Fruit fly (Drosophila melanogaster) whole organism, embryonic: ENCODE measurements around the gene CG15536.

Experiments
- Adf1 ChIP-seq: fragments of 200-800 bp; sonication (Bioruptor generic); IDR thresholded peaks from 2 replicates; pipeline ENCODE4 v1.3.6; 2022; ENCODE audit warnings: missing biosample characterization, missing genetic modification characterization
- B-H1 ChIP-seq: fragments of 200-800 bp; sonication (Bioruptor generic); IDR thresholded peaks from 3 replicates; pipeline ENCODE4 v1.3.6; 2022; ENCODE audit warnings: missing biosample characterization, missing genetic modification characterization
- Bgb ChIP-seq: fragments of 200-800 bp; sonication (Bioruptor generic); IDR thresholded peaks from 2 replicates; pipeline ENCODE4 v1.3.6; 2022; ENCODE audit warnings: missing biosample characterization, missing genetic modification characterization; ENCODE audit not compliant: partially characterized antibody
- CG12391 ChIP-seq: fragments of 200-800 bp; sonication (Bioruptor generic); optimal IDR thresholded peaks from 3 replicates; lab custom pipeline; 2018; ENCODE audit warnings: missing biosample characterization, mild to moderate bottlenecking, missing genetic modification characterization, moderate library complexity
- CG12942 ChIP-seq: fragments of 200-800 bp; sonication (Bioruptor generic); optimal IDR thresholded peaks from 3 replicates; lab custom pipeline; 2016; ENCODE audit warnings: missing biosample characterization, missing genetic modification characterization
- CG13287 ChIP-seq: fragments of 200-800 bp; sonication (Bioruptor generic); IDR thresholded peaks from 2 replicates; pipeline ENCODE4 v1.3.6; 2022; ENCODE audit warnings: missing biosample characterization, missing genetic modification characterization; ENCODE audit not compliant: partially characterized antibody
- CG14667 ChIP-seq: fragments of 200-800 bp; sonication (Bioruptor generic); IDR thresholded peaks from 2 replicates; pipeline ENCODE4 v1.3.6; 2022; ENCODE audit warnings: missing biosample characterization, missing genetic modification characterization
- CG14710 ChIP-seq: fragments of 200-800 bp; sonication (Bioruptor generic); optimal IDR thresholded peaks from 3 replicates; lab custom pipeline; 2019; ENCODE audit warnings: missing biosample characterization, mild to moderate bottlenecking, missing genetic modification characterization, moderate library complexity
- CG16813 ChIP-seq: fragments of 200-800 bp; sonication (Bioruptor generic); IDR thresholded peaks from 3 replicates; pipeline ENCODE4 v1.3.6; 2022; ENCODE audit warnings: missing biosample characterization, missing genetic modification characterization; ENCODE audit not compliant: partially characterized antibody
- CG17359 ChIP-seq: fragments of 200-800 bp; sonication (Bioruptor generic); optimal IDR thresholded peaks from 3 replicates; lab custom pipeline; 2018; ENCODE audit warnings: missing biosample characterization, mild to moderate bottlenecking, missing genetic modification characterization, moderate library complexity
- CG18764 ChIP-seq: fragments of 200-800 bp; sonication (Bioruptor generic); optimal IDR thresholded peaks from 3 replicates; lab custom pipeline; 2016; ENCODE audit warnings: missing biosample characterization, missing genetic modification characterization
- CG2712 ChIP-seq: fragments of 200-800 bp; optimal IDR thresholded peaks from 3 replicates; lab custom pipeline; 2019; ENCODE audit warnings: missing biosample characterization, mild to moderate bottlenecking, missing genetic modification characterization, moderate library complexity
- CG30403 ChIP-seq: fragments of 200-800 bp; sonication (Bioruptor generic); optimal IDR thresholded peaks from 3 replicates; lab custom pipeline; 2016; ENCODE audit warnings: missing biosample characterization, missing genetic modification characterization
- CG31388 ChIP-seq: fragments of 200-800 bp; sonication (Bioruptor generic); optimal IDR thresholded peaks from 2 replicates; lab custom pipeline; 2016; ENCODE audit warnings: missing biosample characterization, missing genetic modification characterization
- CG3726 ChIP-seq: fragments of 200-800 bp; sonication (Bioruptor generic); IDR thresholded peaks from 3 replicates; pipeline ENCODE4, ENCODE4 v1.3.6; 2022; ENCODE audit warnings: missing biosample characterization, missing genetic modification characterization
- CG3838 ChIP-seq: fragments of 200-800 bp; sonication (Bioruptor generic); optimal IDR thresholded peaks from 3 replicates; lab custom pipeline; 2016; ENCODE audit warnings: missing biosample characterization, missing genetic modification characterization
- CG3995 ChIP-seq: fragments of 200-800 bp; sonication (Bioruptor generic); optimal IDR thresholded peaks from 3 replicates; lab custom pipeline; 2016; ENCODE audit warnings: missing biosample characterization, missing genetic modification characterization
- CG42726 ChIP-seq: fragments of 200-800 bp; sonication (Bioruptor generic); IDR thresholded peaks from 2 replicates; pipeline ENCODE4 v1.3.6; 2022; ENCODE audit warnings: missing biosample characterization, missing genetic modification characterization; ENCODE audit not compliant: partially characterized antibody
- CG4404 ChIP-seq: fragments of 200-800 bp; sonication (Bioruptor generic); IDR thresholded peaks from 2 replicates; pipeline ENCODE4 v1.3.6; 2022; ENCODE audit warnings: missing biosample characterization, missing genetic modification characterization
- CG6791 ChIP-seq: fragments of 200-800 bp; sonication (Bioruptor generic); IDR thresholded peaks from 3 replicates; pipeline ENCODE4 v1.3.6; 2022; ENCODE audit warnings: missing biosample characterization, missing genetic modification characterization; ENCODE audit not compliant: partially characterized antibody
- CG6854 ChIP-seq: fragments of 200-800 bp; sonication (Bioruptor generic); optimal IDR thresholded peaks from 3 replicates; lab custom pipeline; 2017; ENCODE audit warnings: missing biosample characterization, mild to moderate bottlenecking, missing genetic modification characterization
- CG8388 ChIP-seq: fragments of 200-800 bp; sonication (Bioruptor generic); optimal IDR thresholded peaks from 2 replicates; lab custom pipeline; 2019; ENCODE audit warnings: missing biosample characterization, mild to moderate bottlenecking, missing genetic modification characterization, moderate library complexity
- CoRest ChIP-seq: fragments of 200-800 bp; sonication (Bioruptor generic); optimal IDR thresholded peaks from 3 replicates; lab custom pipeline; 2018; ENCODE audit warnings: missing biosample characterization, mild to moderate bottlenecking, missing genetic modification characterization, moderate library complexity
- Dip3 ChIP-seq: fragments of 200-800 bp; sonication (Bioruptor generic); optimal IDR thresholded peaks from 3 replicates; lab custom pipeline; 2016; ENCODE audit warnings: missing biosample characterization, missing genetic modification characterization
- Mad ChIP-seq: fragments of 200-800 bp; sonication (Bioruptor generic); optimal IDR thresholded peaks from 2 replicates; lab custom pipeline; 2016; ENCODE audit warnings: missing biosample characterization, missing genetic modification characterization
- Mes4 ChIP-seq: fragments of 200-800 bp; sonication (Bioruptor generic); optimal IDR thresholded peaks from 2 replicates; lab custom pipeline; 2016; ENCODE audit warnings: missing biosample characterization, missing genetic modification characterization
- Oaz ChIP-seq: fragments of 200-800 bp; sonication (Bioruptor generic); IDR thresholded peaks from 2 replicates; pipeline ENCODE4 v1.3.6; 2022; ENCODE audit warnings: missing biosample characterization, missing genetic modification characterization
- Scr ChIP-seq: fragments of 200-800 bp; sonication (Bioruptor generic); IDR thresholded peaks from 2 replicates; pipeline ENCODE4 v1.3.6; 2022; ENCODE audit warnings: missing biosample characterization, missing genetic modification characterization; ENCODE audit not compliant: partially characterized antibody
- Spps ChIP-seq: fragments of 200-800 bp; sonication (Bioruptor generic); optimal IDR thresholded peaks from 2 replicates; lab custom pipeline; 2018; ENCODE audit warnings: missing biosample characterization, mild to moderate bottlenecking, missing genetic modification characterization
- Sry-β ChIP-seq: fragments of 200-800 bp; sonication (Bioruptor generic); optimal IDR thresholded peaks from 2 replicates; lab custom pipeline; 2018; ENCODE audit warnings: missing biosample characterization, mild to moderate bottlenecking, missing genetic modification characterization, moderate library complexity
- TFAM ChIP-seq: fragments of 200-800 bp; sonication (Bioruptor generic); optimal IDR thresholded peaks from 2 replicates; lab custom pipeline; 2017; ENCODE audit warnings: missing biosample characterization, missing genetic modification characterization, inconsistent platforms
- ac ChIP-seq: fragments of 200-800 bp; sonication (Bioruptor generic); optimal IDR thresholded peaks from 3 replicates; lab custom pipeline; 2017; ENCODE audit warnings: missing biosample characterization, mild to moderate bottlenecking, missing genetic modification characterization
- ase ChIP-seq: fragments of 200-800 bp; sonication (Bioruptor generic); IDR thresholded peaks from 3 replicates; pipeline ENCODE4 v1.3.6; 2022; ENCODE audit warnings: missing biosample characterization, missing genetic modification characterization
- chn ChIP-seq: fragments of 200-800 bp; sonication (Bioruptor generic); optimal IDR thresholded peaks from 2 replicates; lab custom pipeline; 2016; ENCODE audit warnings: missing biosample characterization, missing genetic modification characterization
- ci ChIP-seq: fragments of 200-800 bp; sonication (Bioruptor generic); IDR thresholded peaks from 3 replicates; pipeline ENCODE4 v1.3.6; 2022; ENCODE audit warnings: missing biosample characterization, missing genetic modification characterization
- cwo ChIP-seq: fragments of 200-800 bp; sonication (Bioruptor generic); optimal IDR thresholded peaks from 3 replicates; lab custom pipeline; 2017; ENCODE audit warnings: missing biosample characterization, missing genetic modification characterization, mild to moderate bottlenecking, moderate library complexity, missing genetic modification reagents
- dan ChIP-seq: fragments of 200-800 bp; sonication (Bioruptor generic); IDR thresholded peaks from 2 replicates; pipeline ENCODE4 v1.3.6; 2022; ENCODE audit warnings: missing biosample characterization, missing genetic modification characterization
- exex ChIP-seq: fragments of 200-800 bp; sonication (Bioruptor generic); optimal IDR thresholded peaks from 4 replicates; lab custom pipeline; 2018; ENCODE audit warnings: missing biosample characterization, mild to moderate bottlenecking, missing genetic modification characterization, moderate library complexity
- fd64A ChIP-seq: fragments of 200-800 bp; sonication (Bioruptor generic); optimal IDR thresholded peaks from 3 replicates; lab custom pipeline; 2018; ENCODE audit warnings: missing biosample characterization, mild to moderate bottlenecking, missing genetic modification characterization
- row ChIP-seq: fragments of 200-800 bp; sonication (Bioruptor generic); IDR thresholded peaks from 3 replicates; pipeline ENCODE4 v1.3.6; 2022; ENCODE audit warnings: missing biosample characterization, missing genetic modification characterization
- stc ChIP-seq: fragments of 200-800 bp; sonication (Bioruptor generic); IDR thresholded peaks from 2 replicates; pipeline ENCODE4 v1.3.6; 2022; ENCODE audit warnings: missing biosample characterization, missing genetic modification characterization
- tna ChIP-seq: fragments of 200-800 bp; sonication (Bioruptor generic); IDR thresholded peaks from 2 replicates; pipeline ENCODE4 v1.3.6; 2022; ENCODE audit warnings: missing biosample characterization, missing genetic modification characterization; ENCODE audit not compliant: partially characterized antibody
- tup ChIP-seq: fragments of 200-800 bp; sonication (Bioruptor generic); optimal IDR thresholded peaks from 2 replicates; lab custom pipeline; 2016; ENCODE audit warnings: missing biosample characterization, mild to moderate bottlenecking, missing genetic modification characterization, moderate library complexity
- unc-4 ChIP-seq: fragments of 200-800 bp; sonication (Bioruptor generic); IDR thresholded peaks from 2 replicates; pipeline ENCODE4 v1.3.6; 2022; ENCODE audit warnings: missing biosample characterization, missing genetic modification characterization; ENCODE audit not compliant: partially characterized antibody

The CG15536 gene

DNA sequence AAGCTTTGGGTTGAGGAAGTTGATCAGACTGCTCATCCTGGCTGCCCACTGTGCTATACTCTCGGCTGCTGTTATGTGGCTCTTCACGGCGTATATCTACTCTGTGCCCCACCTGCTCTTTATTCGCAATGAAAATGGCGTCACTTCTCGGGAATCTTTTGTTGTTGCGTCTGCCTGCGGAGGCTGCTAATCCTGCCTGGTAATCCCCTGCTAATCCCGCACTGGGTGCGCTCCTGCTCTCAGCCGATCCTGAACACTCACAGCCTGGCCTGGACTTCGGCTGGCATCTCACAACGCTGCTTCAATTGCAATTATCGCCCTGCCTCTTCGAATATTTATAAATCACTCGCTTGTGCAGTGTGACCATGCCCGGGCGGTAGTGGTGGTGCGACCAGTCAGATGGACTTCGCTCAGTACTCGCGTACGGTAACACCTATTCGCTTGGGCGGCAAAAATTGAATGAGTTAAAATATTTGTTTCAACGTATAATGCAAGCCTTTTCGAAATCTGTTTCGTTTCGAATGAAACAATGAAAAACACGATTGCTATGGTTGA is 2.9 kb upstream of the CG15536 start, which contains the start of gene CG2218 (continued):
- TF ChIP-seq tna (GFP tag; lab: Robert Waterston, UW) (no peak), TFAM (GFP tag; lab: Kevin White, UChicago) (no peak)

DNA sequence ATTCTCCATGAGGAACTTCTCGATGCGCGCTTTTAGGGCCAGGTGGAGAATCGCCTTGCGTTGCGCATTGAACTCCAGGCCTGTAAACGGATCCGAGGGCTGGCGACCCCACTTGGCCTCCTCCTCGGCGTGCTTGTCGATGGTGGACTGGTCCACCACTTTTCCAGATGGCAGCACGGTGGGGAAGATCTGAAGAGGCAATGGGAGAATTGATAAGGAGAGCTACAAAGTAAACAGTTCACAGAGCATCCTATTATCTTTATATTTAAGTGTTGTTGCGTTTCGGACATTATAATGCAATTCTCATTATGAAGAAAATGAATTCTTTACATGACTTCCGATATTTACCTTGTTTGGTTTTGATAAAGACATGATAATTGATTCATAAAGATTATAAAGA is 1.7 kb upstream of the CG15536 start:
- TF ChIP-seq Dip3 (GFP tag; lab: Kevin White, UChicago): no peak
- no peak for TF ChIP-seq CG16813 (GFP tag; lab: Robert Waterston, UW)
- TF ChIP-seq CG13287 (GFP tag; lab: Robert Waterston, UW): no peak
- TF ChIP-seq fd64A: no peak

DNA sequence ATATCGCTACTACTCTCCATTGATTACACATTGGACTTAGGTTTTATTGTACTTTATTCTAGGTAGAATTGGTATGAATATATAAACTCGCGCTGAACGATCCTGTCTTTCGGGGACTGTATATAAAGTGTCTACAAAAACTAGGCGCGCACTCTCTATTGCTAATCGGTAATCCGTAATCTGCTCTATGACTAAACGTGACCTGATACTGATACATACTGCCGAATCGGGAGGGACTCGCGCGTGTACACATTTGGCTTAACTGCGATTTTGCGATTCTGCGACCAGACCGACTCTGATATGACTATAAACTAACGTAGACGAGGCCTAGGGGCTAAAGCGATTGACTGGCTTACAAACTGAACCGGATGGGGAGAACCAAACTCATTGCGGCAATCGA is 660 bp upstream of the CG15536 start:
- TF ChIP-seq CG12942 (GFP tag; lab: Kevin White, UChicago): no peak
- TF ChIP-seq exex (tag; lab: Kevin White, UChicago): peak; percentile 10
- peak; percentile 19 for TF ChIP-seq CG8388 (GFP tag; lab: Kevin White, UChicago)
- TF ChIP-seq CG3995 (GFP tag; lab: Kevin White, UChicago): peak; percentile 72
- TF ChIP-seq cwo (GFP tag; lab: Kevin White, UChicago): peak; percentile 78
- TF ChIP-seq Spps (tag; lab: Kevin White, UChicago): no peak
- TF ChIP-seq row: peak; percentile 17; the same call in 1 of the 3 replicates
- TF ChIP-seq CG17359 (tag; lab: Kevin White, UChicago): no peak
- 0 out of 2 replicates have a peak, but pooled peaks have one; percentile 4 for TF ChIP-seq CG42726 (GFP tag; lab: Robert Waterston, UW)

DNA sequence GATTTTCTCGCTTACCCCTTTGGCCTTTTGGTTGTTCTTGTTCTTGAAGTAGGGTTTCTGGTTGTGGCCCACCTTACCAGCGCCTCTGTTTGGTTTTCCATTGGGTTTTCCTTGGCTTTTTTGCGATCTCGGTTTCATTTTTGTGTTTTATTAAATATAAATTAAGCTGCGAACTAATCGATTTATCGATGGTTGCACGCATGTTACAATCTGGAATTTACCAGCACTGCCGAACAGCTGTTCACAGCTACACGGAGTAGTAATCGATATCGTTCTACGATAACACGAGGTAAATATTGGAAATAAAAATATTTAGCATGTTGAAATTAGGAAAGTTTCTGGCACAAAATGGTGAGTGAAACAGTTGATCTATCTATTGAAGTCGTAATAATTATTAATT is 1.3 kb downstream of the CG15536 start, which contains the start of the genes CG15535 and mRpS18C:
Gene CG15535 (minus strand): TSS at position 235 of the 400 bp plus-strand sequence.
Gene mRpS18C (plus strand): TSS at position 280 of the 400 bp plus-strand sequence.
- TF ChIP-seq row: no peak
- no peak for TF ChIP-seq CG3726
- TF ChIP-seq chn: no peak
- TF ChIP-seq tup (GFP tag; lab: Kevin White, UChicago): no peak
- peak; percentile 83 for TF ChIP-seq CG6791 (GFP tag; lab: Robert Waterston, UW)
- no peak for TF ChIP-seq ac (GFP tag; lab: Kevin White, UChicago)
- TF ChIP-seq stc (GFP tag; lab: Robert Waterston, UW): no peak
- no peak for TF ChIP-seq CG3838 (GFP tag; lab: Kevin White, UChicago)
- TF ChIP-seq CG12391: no peak
- no peak for TF ChIP-seq CoRest (tag; lab: Kevin White, UChicago)
- TF ChIP-seq Sry-β: no peak
- TF ChIP-seq Mes4 (GFP tag; lab: Kevin White, UChicago): no peak
- TF ChIP-seq dan (GFP tag; lab: Robert Waterston, UW): no peak
- TF ChIP-seq unc-4 (GFP tag; lab: Robert Waterston, UW): peak; percentile 80
- peak; percentile 27 for TF ChIP-seq CG14710
- TF ChIP-seq CG8388 (GFP tag; lab: Kevin White, UChicago): no peak
- TF ChIP-seq CG18764 (GFP tag; lab: Kevin White, UChicago): no peak
- no peak for TF ChIP-seq B-H1 (GFP tag; lab: Robert Waterston, UW)
- TF ChIP-seq Adf1: no peak
- TF ChIP-seq ci (GFP tag; lab: Robert Waterston, UW): peak; percentile 5; the same call in 1 of the 3 replicates
- peak; percentile 64 for TF ChIP-seq tna (GFP tag; lab: Robert Waterston, UW)
- TF ChIP-seq ase (GFP tag; lab: Robert Waterston, UW): no peak
- TF ChIP-seq Scr (GFP tag; lab: Robert Waterston, UW): peak; percentile 75
- TF ChIP-seq CG2712 (tag; lab: Kevin White, UChicago): peak; percentile 23
- no peak for TF ChIP-seq CG30403 (GFP tag; lab: Kevin White, UChicago)
- no peak for TF ChIP-seq Oaz (GFP tag; lab: Robert Waterston, UW)
- no peak for TF ChIP-seq Mad (GFP tag; lab: Kevin White, UChicago)
- TF ChIP-seq CG31388 (GFP tag; lab: Kevin White, UChicago): no peak
- no peak for TF ChIP-seq CG4404
- TF ChIP-seq Bgb (GFP tag; lab: Robert Waterston, UW): peak; percentile 78
- no peak for TF ChIP-seq CG6854 (GFP tag; lab: Kevin White, UChicago)
- no peak for TF ChIP-seq CG14667
